Worm (Caenorhabditis elegans) whole organism, young adult: ENCODE measurements around the gene npr-9.

Experiments used
- B0019.2 ChIP-seq: fragments of 200-800 bp; sonication (Bioruptor generic); conservative IDR thresholded peaks from 2 replicates; pipeline ENCODE4 v1.3.6; 2022; ENCODE audit warnings: missing genetic modification reagents, missing genetic modification characterization, missing compliant biosample characterization
- B0336.3 ChIP-seq: fragments of 200-800 bp; sonication (Bioruptor generic); IDR thresholded peaks from 2 replicates; pipeline ENCODE4 v1.3.6; 2022; ENCODE audit warnings: missing genetic modification characterization, missing compliant biosample characterization
- C06A6.2 ChIP-seq: fragments of 200-800 bp; sonication (Bioruptor generic); conservative IDR thresholded peaks from 2 replicates; pipeline ENCODE4 v1.3.6; 2022; ENCODE audit warnings: missing genetic modification characterization, missing compliant biosample characterization
- D2030.7 ChIP-seq: fragments of 200-800 bp; sonication (Bioruptor generic); IDR thresholded peaks from 2 replicates; pipeline ENCODE4 v1.3.6; 2022; ENCODE audit warnings: missing genetic modification reagents, missing genetic modification characterization, missing compliant biosample characterization
- F23B12.7 ChIP-seq: sonication (generic microtip); optimal IDR thresholded peaks from 2 replicates; lab custom pipeline; 2017; ENCODE audit warnings: missing genetic modification characterization, mild to moderate bottlenecking, missing compliant biosample characterization, antibody characterized with exemption, moderate library complexity; ENCODE audit not compliant: insufficient read depth
- F33H1.4 ChIP-seq: fragments of 200-800 bp; sonication (Bioruptor generic); IDR thresholded peaks from 2 replicates; pipeline ENCODE4 v1.3.6; 2022; ENCODE audit warnings: missing genetic modification reagents, missing genetic modification characterization, missing compliant biosample characterization
- F55B11.4 ChIP-seq: sonication (generic microtip); optimal IDR thresholded peaks from 2 replicates; lab custom pipeline; 2016; ENCODE audit warnings: missing compliant biosample characterization, missing genetic modification characterization, borderline replicate concordance; ENCODE audit not compliant: insufficient read depth
- T26A5.8 ChIP-seq: sonication (generic microtip); optimal IDR thresholded peaks from 2 replicates; lab custom pipeline; 2016; ENCODE audit warnings: missing genetic modification characterization, missing compliant biosample characterization
- Y67H2A.10 ChIP-seq: fragments of 200-800 bp; sonication (Bioruptor generic); conservative IDR thresholded peaks from 2 replicates; pipeline ENCODE4 v1.3.6; 2022; ENCODE audit warnings: missing genetic modification reagents, missing genetic modification characterization, missing compliant biosample characterization
- aptf-3 ChIP-seq: fragments of 200-800 bp; sonication (Bioruptor generic); IDR thresholded peaks from 2 replicates; pipeline ENCODE4 v1.3.6; 2022; ENCODE audit warnings: missing genetic modification characterization, missing compliant biosample characterization
- athp-1 ChIP-seq: sonication (generic microtip); optimal IDR thresholded peaks from 2 replicates; lab custom pipeline; 2017; ENCODE audit warnings: mild to moderate bottlenecking, missing genetic modification characterization, missing compliant biosample characterization
- attf-5 ChIP-seq: fragments of 200-800 bp; sonication (Bioruptor generic); optimal IDR thresholded peaks from 2 replicates; lab custom pipeline; 2018; ENCODE audit warnings: mild to moderate bottlenecking, missing genetic modification characterization, missing compliant biosample characterization
- ccch-3 ChIP-seq: fragments of 200-800 bp; sonication (Bioruptor generic); optimal IDR thresholded peaks from 2 replicates; lab custom pipeline; 2018; ENCODE audit warnings: mild to moderate bottlenecking, missing genetic modification characterization, missing compliant biosample characterization
- cebp-1 ChIP-seq, 2 experiments: fragments of 200-800 bp in 1 of 2; sonication (Bioruptor generic) in 1 of 2; sonication (generic microtip) in 1 of 2; IDR thresholded peaks in 1 of 2; optimal IDR thresholded peaks in 1 of 2; 2 replicates each; pipeline versions ENCODE4 v1.3.6 to Lab custom; 2017 to 2022; ENCODE audit warnings: missing compliant biosample characterization in 2 of 2, missing genetic modification characterization in 2 of 2, mild to moderate bottlenecking in 1 of 2, missing genetic modification reagents in 1 of 2, moderate library complexity in 1 of 2
- ceh-40 ChIP-seq: fragments of 200-800 bp; sonication (Bioruptor generic); IDR thresholded peaks from 2 replicates; pipeline ENCODE4 v1.3.6; 2022; ENCODE audit warnings: missing genetic modification characterization, missing compliant biosample characterization
- ceh-58 ChIP-seq: fragments of 200-800 bp; sonication (Bioruptor generic); IDR thresholded peaks from 2 replicates; pipeline ENCODE4 v1.3.6; 2022; ENCODE audit warnings: missing genetic modification characterization, missing compliant biosample characterization
- efl-1 ChIP-seq: fragments of 150-350 bp; optimal IDR thresholded peaks from 2 replicates; lab custom pipeline; 2014; ENCODE audit warnings: missing biosample characterization, missing genetic modification reagents, missing genetic modification characterization
- ekl-4 ChIP-seq: fragments of 200-800 bp; sonication (Bioruptor generic); IDR thresholded peaks from 2 replicates; pipeline ENCODE4 v1.3.6; 2022; ENCODE audit warnings: missing genetic modification reagents, missing genetic modification characterization, missing compliant biosample characterization
- fkh-3 ChIP-seq: sonication (generic microtip); optimal IDR thresholded peaks from 2 replicates; lab custom pipeline; 2016; ENCODE audit warnings: mild to moderate bottlenecking, missing genetic modification characterization, missing compliant biosample characterization
- hmg-1.2 ChIP-seq: fragments of 200-800 bp; sonication (Bioruptor generic); IDR thresholded peaks from 2 replicates; pipeline ENCODE4 v1.3.6; 2022; ENCODE audit warnings: missing genetic modification reagents, missing genetic modification characterization, missing compliant biosample characterization
- hrde-1 ChIP-seq: sonication (generic microtip); optimal IDR thresholded peaks from 2 replicates; lab custom pipeline; 2016; ENCODE audit warnings: missing genetic modification characterization, mild to moderate bottlenecking, missing compliant biosample characterization, moderate library complexity, missing genotype, missing genetic modification reagents, borderline replicate concordance
- let-607 ChIP-seq, 2 experiments: fragments of 200-800 bp in 1 of 2; sonication (Bioruptor generic) in 1 of 2; sonication (generic microtip) in 1 of 2; optimal IDR thresholded peaks; 2 replicates each; lab custom pipeline; 2016 to 2018; ENCODE audit warnings: mild to moderate bottlenecking in 2 of 2, missing compliant biosample characterization in 2 of 2, missing genetic modification characterization in 2 of 2, moderate library complexity in 2 of 2, missing genotype in 1 of 2
- lin-54 ChIP-seq: fragments of 200-800 bp; sonication (Bioruptor generic); optimal IDR thresholded peaks from 2 replicates; lab custom pipeline; 2018; ENCODE audit warnings: mild to moderate bottlenecking, missing genetic modification characterization, missing compliant biosample characterization
- madf-8 ChIP-seq: fragments of 200-800 bp; sonication (Bioruptor generic); conservative IDR thresholded peaks from 2 replicates; pipeline ENCODE4 v1.3.6; 2022; ENCODE audit warnings: missing genetic modification reagents, missing genetic modification characterization, missing compliant biosample characterization
- mcd-1 ChIP-seq: fragments of 200-800 bp; sonication (Bioruptor generic); IDR thresholded peaks from 2 replicates; pipeline ENCODE4 v1.3.6; 2022; ENCODE audit warnings: missing genetic modification reagents, missing genetic modification characterization, missing compliant biosample characterization
- mel-28 ChIP-seq: sonication (generic microtip); optimal IDR thresholded peaks from 2 replicates; lab custom pipeline; 2016; ENCODE audit warnings: borderline replicate concordance, mild to moderate bottlenecking, missing genetic modification characterization, missing compliant biosample characterization
- mxl-1 ChIP-seq: sonication (generic microtip); optimal IDR thresholded peaks from 2 replicates; lab custom pipeline; 2016; ENCODE audit warnings: missing genetic modification characterization, missing compliant biosample characterization
- nfyb-1 ChIP-seq: fragments of 200-800 bp; sonication (Bioruptor generic); IDR thresholded peaks from 2 replicates; pipeline ENCODE4 v1.3.6; 2022; ENCODE audit warnings: missing genetic modification reagents, missing genetic modification characterization, missing compliant biosample characterization
- pha-4 ChIP-seq: fragments of 150-350 bp; sonication (generic microtip); optimal IDR thresholded peaks from 2 replicates; lab custom pipeline; 2014; ENCODE audit warnings: missing biosample characterization, missing genetic modification reagents, missing genetic modification characterization
- repo-1 ChIP-seq: sonication (generic microtip); optimal IDR thresholded peaks from 2 replicates; lab custom pipeline; 2017; ENCODE audit warnings: mild to moderate bottlenecking, missing genetic modification characterization, missing compliant biosample characterization
- rpc-1 ChIP-seq, 2 experiments: fragments of 150-350 bp in 1 of 2; sonication (generic microtip) in 1 of 2; optimal IDR thresholded peaks; 2 replicates each; lab custom pipeline; 2014 to 2018; ENCODE audit warnings: missing biosample characterization in 1 of 2, missing genetic modification characterization in 1 of 2, missing genetic modification reagents in 1 of 2, missing genotype in 1 of 2
- sdz-38 ChIP-seq: sonication (generic microtip); optimal IDR thresholded peaks from 2 replicates; lab custom pipeline; 2016; ENCODE audit warnings: missing genotype, missing genetic modification characterization, missing compliant biosample characterization
- somi-1 ChIP-seq: fragments of 200-800 bp; sonication (Bioruptor generic); optimal IDR thresholded peaks from 2 replicates; lab custom pipeline; 2018; ENCODE audit warnings: mild to moderate bottlenecking, missing genetic modification characterization, missing compliant biosample characterization
- sptf-2 ChIP-seq: fragments of 200-800 bp; sonication (Bioruptor generic); optimal IDR thresholded peaks from 2 replicates; lab custom pipeline; 2018; ENCODE audit warnings: mild to moderate bottlenecking, missing genetic modification characterization, missing compliant biosample characterization
- unc-62 ChIP-seq: fragments of 150-350 bp; optimal IDR thresholded peaks from 2 replicates; lab custom pipeline; 2014; ENCODE audit warnings: missing biosample characterization, missing genetic modification reagents, missing genetic modification characterization
- xnd-1 ChIP-seq: sonication (generic microtip); optimal IDR thresholded peaks from 2 replicates; lab custom pipeline; 2016; ENCODE audit warnings: missing genotype, missing genetic modification reagents, missing genetic modification characterization, missing compliant biosample characterization
- zim-3 ChIP-seq: sonication (generic microtip); optimal IDR thresholded peaks from 2 replicates; lab custom pipeline; 2017; ENCODE audit warnings: mild to moderate bottlenecking, missing genetic modification characterization, moderate library complexity, missing compliant biosample characterization
- ztf-18 ChIP-seq: sonication (generic microtip); optimal IDR thresholded peaks from 2 replicates; lab custom pipeline; 2016; ENCODE audit warnings: missing genotype, mild to moderate bottlenecking, missing genetic modification characterization, missing compliant biosample characterization
- ztf-6 ChIP-seq: fragments of 200-800 bp; sonication (Bioruptor generic); IDR thresholded peaks from 2 replicates; pipeline ENCODE4 v1.3.6; 2022; ENCODE audit warnings: missing genetic modification reagents, missing genetic modification characterization, missing compliant biosample characterization

Gene npr-9

ce11 chrX:11305773-11306172, 23.8 kb upstream of the npr-9 start, which contains the start of gene F08G12.1:
Gene F08G12.1, minus strand, starts transcription at chrX:11305873.
- TF ChIP-seq madf-8 (GFP tag; lab: Robert Waterston, UW), result no peak
- TF ChIP-seq B0336.3 (GFP tag; lab: Robert Waterston, UW), result no peak
- TF ChIP-seq pha-4 (tag; lab: Kevin White, UChicago), result no peak
- no peak for TF ChIP-seq lin-54
- TF ChIP-seq ztf-18 (tag; lab: Kevin White, UChicago), result no peak
- TF ChIP-seq T26A5.8 (tag; lab: Kevin White, UChicago), result no peak
- TF ChIP-seq F55B11.4, result no peak
- no peak for TF ChIP-seq C06A6.2 (GFP tag; lab: Robert Waterston, UW)
- no peak for TF ChIP-seq athp-1
- no peak for TF ChIP-seq ztf-6
- no peak for TF ChIP-seq hrde-1 (tag; lab: Kevin White, UChicago)
- TF ChIP-seq Y67H2A.10, result no peak
- TF ChIP-seq ceh-40 (GFP tag; lab: Robert Waterston, UW), result no peak
- TF ChIP-seq F23B12.7 (tag; lab: Kevin White, UChicago), result no peak
- no peak for TF ChIP-seq attf-5
- TF ChIP-seq rpc-1 (optimal IDR thresholded peaks at IDR 0.05; lab: Kevin White, UChicago), result no peak
- no peak for TF ChIP-seq rpc-1 (tag; optimal IDR thresholded peaks at IDR 0.05; lab: Kevin White, UChicago)
- no peak for TF ChIP-seq F33H1.4 (GFP tag; lab: Robert Waterston, UW)

- TF ChIP-seq ceh-58 (no peak), nfyb-1 (GFP tag; lab: Robert Waterston, UW) (no peak), mel-28 (no peak)
Measured at ce11 chrX:11307056-11307455, 22.5 kb upstream of the npr-9 start, which contains the start of gene vhl-1. Gene vhl-1, plus strand, starts transcription at chrX:11307356.

- TF ChIP-seq sptf-2 (no peak), fkh-3 (tag; lab: Kevin White, UChicago) (no peak), cebp-1 (GFP tag; IDR thresholded peaks at IDR 0.05; lab: Robert Waterston, UW) (no peak), cebp-1 (tag; optimal IDR thresholded peaks at IDR 0.05; lab: Kevin White, UChicago) (no peak)
- TF ChIP-seq, all 124 proteins: peak for 0
Measured at ce11 chrX:11310285-11310838, 19.2 kb upstream of the npr-9 start, which contains the start of gene F08G12.5. Gene F08G12.5, minus strand, starts transcription at chrX:11310285.

DNA sequence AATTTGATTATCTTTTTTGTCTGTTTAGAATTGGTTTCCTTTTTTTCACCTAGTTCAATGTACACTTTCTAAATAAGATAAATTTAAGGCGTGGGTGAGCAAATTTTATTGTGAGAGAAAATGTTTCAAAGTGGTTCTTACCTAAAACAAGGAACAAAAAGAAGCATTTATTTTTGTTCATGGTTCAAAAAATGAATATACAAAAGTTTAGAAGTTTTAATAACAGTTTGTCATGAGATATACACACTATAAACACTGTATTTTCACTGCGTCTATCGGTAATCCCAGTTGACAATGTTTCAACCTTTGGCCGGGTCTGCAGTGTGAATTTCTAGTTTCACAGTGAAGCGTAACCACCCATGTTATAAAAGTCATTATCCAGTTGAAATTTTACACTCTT, 14.1 kb upstream of the npr-9 start, which contains the start of gene F08G12.11:
Gene F08G12.11, minus strand, starts transcription at position 181 of the 400 bp plus-strand sequence.
- TF ChIP-seq B0019.2, result no peak
- TF ChIP-seq somi-1 (GFP tag; lab: Kevin White, UChicago), result no peak
- no peak for TF ChIP-seq repo-1
- no peak for TF ChIP-seq xnd-1 (tag; lab: Kevin White, UChicago)
- TF ChIP-seq mcd-1 (GFP tag; lab: Robert Waterston, UW), result no peak
- no peak for TF ChIP-seq athp-1

- no peak for TF ChIP-seq unc-62 (GFP tag; lab: Kevin White, UChicago)
- no peak for TF ChIP-seq efl-1
- TF ChIP-seq ccch-3 (GFP tag; lab: Kevin White, UChicago), result no peak
- TF ChIP-seq mxl-1 (tag; lab: Kevin White, UChicago), result no peak
- TF ChIP-seq sdz-38 (tag; lab: Kevin White, UChicago), result no peak
- TF ChIP-seq let-607 (tag; optimal IDR thresholded peaks at IDR 0.05; lab: Kevin White, UChicago), result no peak
- TF ChIP-seq ekl-4 (GFP tag; lab: Robert Waterston, UW), result no peak
- no peak for TF ChIP-seq F33H1.4 (GFP tag; lab: Robert Waterston, UW)
- no peak for TF ChIP-seq hmg-1.2 (GFP tag; lab: Robert Waterston, UW)
- TF ChIP-seq zim-3 (tag; lab: Kevin White, UChicago), result no peak
- no peak for TF ChIP-seq aptf-3 (GFP tag; lab: Robert Waterston, UW)
- no peak for TF ChIP-seq D2030.7 (GFP tag; lab: Robert Waterston, UW)
Measured at ce11 chrX:11316750-11317149, 12.8 kb upstream of the npr-9 start, which contains the start of gene nlp-57. Gene nlp-57, plus strand, starts transcription at chrX:11317050.
